Worm (Caenorhabditis elegans): ENCODE data around the gene crn-4.

Gene crn-4

DNA sequence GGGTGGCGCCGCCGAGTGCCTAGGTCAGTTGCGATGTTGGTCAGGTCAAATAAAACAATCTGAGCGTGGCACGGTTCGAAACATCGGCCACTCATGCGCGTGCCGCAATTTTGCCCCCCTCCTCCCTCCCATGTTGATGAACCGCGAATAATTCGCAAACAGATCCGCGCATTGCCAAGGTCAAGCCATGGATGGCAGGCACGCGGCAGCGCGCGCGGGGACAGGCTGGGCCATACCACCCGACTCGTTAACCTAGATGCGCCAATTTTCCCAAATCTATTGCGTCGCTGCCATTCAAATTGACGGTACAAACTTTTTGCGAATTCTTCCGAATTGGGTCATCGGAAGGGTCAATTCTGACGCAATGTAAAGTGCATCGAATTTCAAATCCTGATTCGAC is 41.2 kb downstream of the crn-4 start:
- TF ChIP-seq ztf-23 (GFP tag; IDR thresholded peaks at IDR 0.05) (no peak), klf-2 (GFP tag; conservative IDR thresholded peaks at IDR 0.05) (0 out of 2 replicates have a peak, but pooled peaks have one; percentile 41), ref-1 (GFP tag; conservative IDR thresholded peaks at IDR 0.05) (no peak), T22C8.4 (GFP tag; IDR thresholded peaks at IDR 0.05) (no peak), cog-1 (tag; optimal IDR thresholded peaks at IDR 0.05) (no peak)

DNA sequence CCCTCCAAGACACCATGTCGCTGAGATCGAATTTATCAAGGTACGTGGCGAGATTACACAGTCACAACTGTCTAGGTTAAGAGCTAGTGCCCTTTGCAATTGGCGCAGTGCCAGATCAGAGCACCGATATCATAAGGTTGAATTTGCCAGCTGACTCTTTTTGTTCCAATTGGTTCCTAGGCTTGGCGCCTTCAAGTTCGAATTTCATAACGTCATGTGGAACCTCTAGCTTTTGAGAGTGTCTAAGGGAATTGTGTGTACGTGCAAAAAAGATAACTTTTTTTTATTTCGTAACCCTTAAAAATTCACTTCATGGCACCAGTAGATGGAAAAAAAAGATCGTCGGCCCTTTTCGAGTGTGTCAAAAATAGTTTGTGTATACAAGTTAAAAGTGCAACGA is 41.7 kb downstream of the crn-4 start:
- TF ChIP-seq ref-1 (GFP tag; conservative IDR thresholded peaks at IDR 0.05) (no peak), flt-1 (GFP tag; IDR thresholded peaks at IDR 0.05) (no peak), klf-2 (GFP tag; conservative IDR thresholded peaks at IDR 0.05) (no peak), tab-1 (GFP tag; IDR thresholded peaks at IDR 0.05) (no peak), med-1 (GFP tag; optimal IDR thresholded peaks at IDR 0.05; ENCODE audit: insufficient read depth) (no peak), ztf-23 (GFP tag; IDR thresholded peaks at IDR 0.05) (no peak), ztf-29 (GFP tag; IDR thresholded peaks at IDR 0.05) (no peak), cog-1 (tag; optimal IDR thresholded peaks at IDR 0.05) (no peak), T22C8.4 (GFP tag; IDR thresholded peaks at IDR 0.05) (no peak)

DNA sequence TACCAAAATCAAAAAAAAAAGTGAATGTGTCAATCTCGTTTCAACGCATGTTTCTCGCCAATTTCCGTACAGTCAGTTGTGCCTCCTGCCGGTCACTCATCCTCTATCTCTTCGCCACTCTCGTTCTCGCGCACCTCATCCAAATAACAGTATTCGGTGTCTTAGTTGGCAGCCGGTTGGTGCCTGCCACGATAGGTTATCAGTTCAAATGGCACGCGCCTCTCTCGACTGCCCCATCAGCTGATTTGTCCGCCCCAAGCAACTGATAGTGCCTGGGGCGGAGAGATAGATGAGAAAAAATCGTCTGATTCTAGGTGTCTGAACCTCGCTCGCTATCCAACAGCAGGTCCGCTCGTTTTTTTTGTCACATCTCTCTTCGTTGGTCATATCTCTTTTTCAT is 42.8 kb downstream of the crn-4 start:
- no peak for TF ChIP-seq ref-1 (GFP tag; conservative IDR thresholded peaks at IDR 0.05)
- TF ChIP-seq med-1 (GFP tag; optimal IDR thresholded peaks at IDR 0.05; ENCODE audit: insufficient read depth): no peak
- no peak for TF ChIP-seq ztf-23 (GFP tag; IDR thresholded peaks at IDR 0.05)
- TF ChIP-seq flt-1 (GFP tag; IDR thresholded peaks at IDR 0.05): no peak; the same call in 1 of the 2 replicates
- TF ChIP-seq T22C8.4 (GFP tag; IDR thresholded peaks at IDR 0.05): no peak
- TF ChIP-seq ztf-29 (GFP tag; IDR thresholded peaks at IDR 0.05): no peak
- no peak for TF ChIP-seq tab-1 (GFP tag; IDR thresholded peaks at IDR 0.05)

DNA sequence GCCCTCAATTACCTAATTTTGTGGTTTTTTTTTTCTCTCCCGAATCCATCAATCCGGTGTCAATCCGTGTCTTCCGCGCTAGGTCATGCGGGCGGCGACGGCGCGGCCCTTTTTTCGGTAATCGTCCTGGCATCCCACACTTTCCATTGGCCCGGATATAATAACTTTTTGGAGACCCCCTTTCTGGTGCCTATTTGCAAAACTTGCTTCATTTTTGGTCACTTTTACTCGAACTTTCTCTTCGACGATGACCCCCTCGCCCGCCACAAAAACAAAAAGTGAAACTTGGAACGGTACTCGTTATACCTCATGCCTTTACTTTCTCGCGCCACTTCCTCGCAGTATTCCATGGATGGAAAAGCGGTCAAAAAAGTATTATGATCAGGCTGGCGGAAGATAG is 43.4 kb downstream of the crn-4 start:
- TF ChIP-seq flt-1 (GFP tag; IDR thresholded peaks at IDR 0.05): no peak

DNA sequence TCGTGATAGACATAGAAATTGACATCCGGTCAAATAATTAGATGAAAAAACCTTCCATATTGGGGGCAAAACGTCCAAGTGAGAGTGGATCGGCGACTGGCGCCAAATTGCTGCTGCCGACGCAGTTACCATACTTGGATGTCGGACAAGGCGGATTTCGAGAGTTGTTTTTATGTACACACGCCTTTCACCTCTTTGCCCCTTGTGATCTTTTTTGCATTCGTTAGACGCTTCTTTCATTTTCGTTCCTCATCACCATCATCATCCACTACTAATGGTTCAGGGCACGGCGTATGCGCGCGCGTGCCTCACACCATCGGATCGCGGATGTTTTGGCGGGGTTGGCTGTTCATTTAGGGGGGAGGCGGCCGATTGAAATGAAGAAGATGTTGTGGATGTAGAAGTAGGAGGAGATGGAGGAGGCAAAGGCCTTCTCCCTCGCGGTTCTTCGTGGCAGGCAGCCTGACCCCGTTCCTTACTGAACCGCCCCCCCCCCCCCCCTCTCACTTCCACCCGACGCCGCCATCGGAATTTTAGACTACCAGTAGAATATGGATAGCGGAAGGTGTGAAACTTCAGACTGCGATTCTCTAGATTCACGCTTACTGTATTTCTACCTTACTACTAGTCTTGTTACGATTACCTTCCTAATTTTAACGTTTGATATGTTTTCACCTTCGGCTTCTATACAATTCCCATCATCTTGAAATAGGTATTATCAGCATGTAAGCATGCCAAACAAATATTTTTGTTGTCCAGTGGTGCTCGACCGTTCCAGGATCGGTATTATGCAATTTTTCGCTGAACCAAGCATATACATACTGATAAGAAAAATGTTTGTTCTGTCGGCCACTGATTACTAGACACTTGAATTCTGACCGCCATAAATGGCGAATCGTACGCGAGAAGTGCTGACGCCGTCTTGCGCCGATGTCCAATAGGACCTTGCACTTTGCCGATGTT is 44.2 kb downstream of the crn-4 start:
- TF ChIP-seq flt-1 (GFP tag; IDR thresholded peaks at IDR 0.05) (no peak), med-1 (GFP tag; optimal IDR thresholded peaks at IDR 0.05; ENCODE audit: insufficient read depth) (no peak), ref-1 (GFP tag; conservative IDR thresholded peaks at IDR 0.05) (no peak), ztf-23 (GFP tag; IDR thresholded peaks at IDR 0.05) (0 out of 2 replicates have a peak, but pooled peaks have one; percentile 13)

DNA sequence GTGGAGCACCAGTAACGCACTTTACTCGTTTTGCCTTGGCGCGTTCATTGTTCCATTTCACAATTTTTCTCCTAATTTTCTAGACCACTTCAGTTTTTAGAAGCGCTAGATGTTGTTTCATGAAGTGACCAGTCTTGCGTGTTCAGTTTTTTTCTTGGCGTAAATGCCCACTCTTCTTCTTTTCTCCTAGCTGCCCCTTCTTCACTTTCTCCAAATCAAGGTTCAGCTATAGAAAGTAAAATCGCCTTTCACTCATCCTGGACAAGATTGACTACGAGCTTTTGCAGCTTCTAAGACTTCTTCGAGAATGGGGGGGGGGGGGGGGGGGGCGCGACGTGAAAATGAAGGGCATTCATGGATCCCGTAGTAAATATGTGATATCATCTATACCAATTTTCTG is 45.2 kb downstream of the crn-4 start:
- no peak for TF ChIP-seq T22C8.4 (GFP tag; IDR thresholded peaks at IDR 0.05)
- no peak for TF ChIP-seq ref-1 (GFP tag; conservative IDR thresholded peaks at IDR 0.05)
- TF ChIP-seq flt-1 (GFP tag; IDR thresholded peaks at IDR 0.05): no peak
- no peak for TF ChIP-seq cog-1 (tag; optimal IDR thresholded peaks at IDR 0.05)
- TF ChIP-seq ztf-23 (GFP tag; IDR thresholded peaks at IDR 0.05): no peak
- TF ChIP-seq ztf-29 (GFP tag; IDR thresholded peaks at IDR 0.05): no peak
- TF ChIP-seq tab-1 (GFP tag; IDR thresholded peaks at IDR 0.05): no peak
- TF ChIP-seq med-1 (GFP tag; optimal IDR thresholded peaks at IDR 0.05; ENCODE audit: insufficient read depth): no peak
- no peak for TF ChIP-seq klf-2 (GFP tag; conservative IDR thresholded peaks at IDR 0.05)

DNA sequence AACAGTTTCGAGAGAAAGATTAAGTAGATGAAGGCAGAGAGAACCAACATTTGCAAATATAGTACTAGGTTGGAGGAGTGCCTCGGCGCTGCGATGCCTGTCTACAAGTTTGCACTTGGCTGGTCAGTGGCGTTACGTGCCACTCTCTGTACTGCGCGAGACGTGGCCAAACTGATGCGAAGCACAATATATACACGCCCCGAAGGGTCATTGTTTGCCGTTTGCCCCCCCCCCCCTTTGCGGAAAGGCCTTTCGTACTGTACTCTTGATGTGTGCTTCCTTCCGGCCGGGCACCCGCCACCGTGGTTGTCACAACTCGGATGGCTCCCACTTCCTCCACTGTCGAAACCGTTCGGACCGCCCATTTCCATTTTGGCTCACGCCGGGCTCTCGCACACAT is 45.8 kb downstream of the crn-4 start:
- no peak for TF ChIP-seq ztf-23 (GFP tag; IDR thresholded peaks at IDR 0.05)
- TF ChIP-seq ztf-29 (GFP tag; IDR thresholded peaks at IDR 0.05): no peak
- no peak for TF ChIP-seq T22C8.4 (GFP tag; IDR thresholded peaks at IDR 0.05)
- no peak for TF ChIP-seq med-1 (GFP tag; optimal IDR thresholded peaks at IDR 0.05; ENCODE audit: insufficient read depth)
- no peak for TF ChIP-seq klf-2 (GFP tag; conservative IDR thresholded peaks at IDR 0.05)
- TF ChIP-seq cog-1 (tag; optimal IDR thresholded peaks at IDR 0.05): no peak
- TF ChIP-seq ref-1 (GFP tag; conservative IDR thresholded peaks at IDR 0.05): no peak
- TF ChIP-seq flt-1 (GFP tag; IDR thresholded peaks at IDR 0.05): no peak
- no peak for TF ChIP-seq tab-1 (GFP tag; IDR thresholded peaks at IDR 0.05)

DNA sequence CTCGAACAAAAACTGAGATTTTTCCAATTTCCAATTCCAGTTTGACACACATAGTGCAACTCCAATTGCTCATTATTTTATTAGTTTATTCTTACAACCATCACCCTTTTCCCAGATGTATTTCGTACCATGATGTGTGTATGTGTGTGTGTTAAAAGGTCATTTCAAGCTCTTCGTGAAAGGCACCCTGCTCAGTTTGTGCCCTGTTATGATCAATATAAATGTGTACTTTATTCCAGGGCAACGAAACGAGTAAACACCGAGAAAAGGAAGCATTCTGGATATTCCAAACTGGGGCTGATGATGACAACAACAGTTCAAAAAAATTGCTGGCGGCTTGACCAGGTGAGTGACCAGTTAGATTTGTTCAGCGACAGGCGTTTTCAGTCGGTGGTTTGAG is 47.1 kb downstream of the crn-4 start, which contains the start of gene peb-1:
Gene peb-1 (plus strand): TSS at position 301 of the 400 bp plus-strand sequence.
- TF ChIP-seq ztf-29 (GFP tag; IDR thresholded peaks at IDR 0.05) (no peak), ztf-23 (GFP tag; IDR thresholded peaks at IDR 0.05) (no peak), T22C8.4 (GFP tag; IDR thresholded peaks at IDR 0.05) (no peak), med-1 (GFP tag; optimal IDR thresholded peaks at IDR 0.05; ENCODE audit: insufficient read depth) (no peak), ref-1 (GFP tag; conservative IDR thresholded peaks at IDR 0.05) (no peak), klf-2 (GFP tag; conservative IDR thresholded peaks at IDR 0.05) (no peak), cog-1 (tag; optimal IDR thresholded peaks at IDR 0.05) (no peak), tab-1 (GFP tag; IDR thresholded peaks at IDR 0.05) (no peak), flt-1 (GFP tag; IDR thresholded peaks at IDR 0.05) (no peak)

DNA sequence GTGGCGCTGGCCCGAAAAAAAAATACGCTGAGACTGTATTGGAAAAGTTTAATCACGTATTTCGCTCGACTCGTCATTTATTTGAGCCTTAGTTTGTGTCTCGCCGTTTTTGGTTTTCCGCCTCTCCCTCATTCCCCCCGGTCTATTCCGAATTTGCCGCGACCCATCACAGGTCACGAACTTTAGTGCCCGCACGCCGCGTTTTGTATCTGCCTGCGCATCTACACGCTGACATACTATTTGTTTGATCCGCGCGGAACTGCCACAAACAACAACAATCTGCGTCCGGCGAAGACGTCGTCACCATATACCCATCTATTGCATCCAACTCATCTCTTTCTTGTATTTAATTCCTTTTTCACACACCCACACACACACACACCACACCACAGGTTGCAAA is 47.7 kb downstream of the crn-4 start:
- no peak for TF ChIP-seq ref-1 (GFP tag; conservative IDR thresholded peaks at IDR 0.05)
- no peak for TF ChIP-seq ztf-23 (GFP tag; IDR thresholded peaks at IDR 0.05)
- TF ChIP-seq ztf-29 (GFP tag; IDR thresholded peaks at IDR 0.05): no peak
- TF ChIP-seq T22C8.4 (GFP tag; IDR thresholded peaks at IDR 0.05): no peak
- TF ChIP-seq cog-1 (tag; optimal IDR thresholded peaks at IDR 0.05): no peak
- no peak for TF ChIP-seq flt-1 (GFP tag; IDR thresholded peaks at IDR 0.05)
- no peak for TF ChIP-seq tab-1 (GFP tag; IDR thresholded peaks at IDR 0.05)
- TF ChIP-seq klf-2 (GFP tag; conservative IDR thresholded peaks at IDR 0.05): no peak
- TF ChIP-seq med-1 (GFP tag; optimal IDR thresholded peaks at IDR 0.05; ENCODE audit: insufficient read depth): no peak

DNA sequence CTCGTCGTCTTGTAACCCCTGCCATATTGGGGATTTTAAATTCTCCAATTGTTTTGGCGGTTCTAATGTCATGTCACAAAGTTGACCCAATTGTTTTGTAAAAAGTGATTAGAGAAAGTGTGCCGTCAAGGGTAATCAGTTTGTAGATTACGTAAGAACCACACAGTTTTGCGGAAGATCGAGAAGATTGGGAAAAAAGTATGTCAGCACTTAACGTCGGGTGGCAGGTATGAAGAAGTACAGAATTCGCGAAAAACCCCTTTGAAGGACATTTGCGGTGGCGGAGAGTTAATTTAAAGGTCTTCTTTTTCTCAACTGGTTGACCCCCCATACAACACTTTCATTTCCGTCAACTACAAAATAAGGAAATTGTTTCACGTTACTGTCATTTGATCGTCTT is 49.5 kb downstream of the crn-4 start:
- no peak for TF ChIP-seq med-1 (GFP tag; optimal IDR thresholded peaks at IDR 0.05; ENCODE audit: insufficient read depth)
- no peak for TF ChIP-seq cog-1 (tag; optimal IDR thresholded peaks at IDR 0.05)
- no peak for TF ChIP-seq ref-1 (GFP tag; conservative IDR thresholded peaks at IDR 0.05)
- TF ChIP-seq flt-1 (GFP tag; IDR thresholded peaks at IDR 0.05): no peak
- no peak for TF ChIP-seq T22C8.4 (GFP tag; IDR thresholded peaks at IDR 0.05)
- no peak for TF ChIP-seq klf-2 (GFP tag; conservative IDR thresholded peaks at IDR 0.05)
- TF ChIP-seq ztf-29 (GFP tag; IDR thresholded peaks at IDR 0.05): no peak
- no peak for TF ChIP-seq tab-1 (GFP tag; IDR thresholded peaks at IDR 0.05)
- no peak for TF ChIP-seq ztf-23 (GFP tag; IDR thresholded peaks at IDR 0.05)
